Fruit fly (Drosophila melanogaster) whole organism, pupa: ENCODE results near the gene Spn28F.

Experiments
- CG10348 ChIP-seq: fragments of 200-800 bp; sonication (Bioruptor generic); IDR thresholded peaks from 2 replicates; pipeline ENCODE4 v1.3.6; 2022; ENCODE audit warnings: missing biosample characterization, missing genetic modification characterization
- CG12605 ChIP-seq: fragments of 200-800 bp; sonication (Bioruptor generic); IDR thresholded peaks from 2 replicates; pipeline ENCODE4 v1.3.6; 2022; ENCODE audit warnings: missing biosample characterization, missing genetic modification characterization
- CG13204 ChIP-seq: fragments of 200-800 bp; sonication (Bioruptor generic); optimal IDR thresholded peaks from 2 replicates; lab custom pipeline; 2018; ENCODE audit warnings: missing biosample characterization, mild to moderate bottlenecking, missing genetic modification characterization, moderate library complexity
- CG14655 ChIP-seq: fragments of 200-800 bp; sonication (Bioruptor generic); optimal IDR thresholded peaks from 3 replicates; lab custom pipeline; 2017; ENCODE audit warnings: mild to moderate bottlenecking, missing biosample characterization, missing genetic modification reagents, missing genetic modification characterization
- CG15710 ChIP-seq: fragments of 200-800 bp; sonication (Bioruptor generic); optimal IDR thresholded peaks from 2 replicates; lab custom pipeline; 2018; ENCODE audit warnings: missing biosample characterization, mild to moderate bottlenecking, missing genetic modification characterization, moderate library complexity
- CG17806 ChIP-seq: fragments of 200-800 bp; sonication (Bioruptor generic); optimal IDR thresholded peaks from 2 replicates; lab custom pipeline; 2018; ENCODE audit warnings: missing biosample characterization, mild to moderate bottlenecking, missing genetic modification characterization, moderate library complexity
- CG32121 ChIP-seq: fragments of 200-800 bp; sonication (Bioruptor generic); IDR thresholded peaks from 2 replicates; pipeline ENCODE4 v1.3.6; 2022; ENCODE audit warnings: missing biosample characterization, missing genetic modification characterization
- CG34367 ChIP-seq: fragments of 200-800 bp; sonication (Bioruptor generic); optimal IDR thresholded peaks from 2 replicates; lab custom pipeline; 2018; ENCODE audit warnings: missing biosample characterization, mild to moderate bottlenecking, missing genetic modification characterization
- CG4496 ChIP-seq: fragments of 200-800 bp; sonication (Bioruptor generic); IDR thresholded peaks from 3 replicates; pipeline ENCODE4 v1.3.6; 2022; ENCODE audit warnings: missing biosample characterization, missing genetic modification characterization
- CG8159 ChIP-seq: fragments of 200-800 bp; sonication (Bioruptor generic); optimal IDR thresholded peaks from 3 replicates; lab custom pipeline; 2018; ENCODE audit warnings: missing biosample characterization, mild to moderate bottlenecking, missing genetic modification characterization, moderate library complexity
- CG8301 ChIP-seq: fragments of 200-800 bp; sonication (Bioruptor generic); optimal IDR thresholded peaks from 2 replicates; lab custom pipeline; 2018; ENCODE audit warnings: missing biosample characterization, mild to moderate bottlenecking, missing genetic modification characterization
- CG9948 ChIP-seq: fragments of 200-800 bp; sonication (Bioruptor generic); optimal IDR thresholded peaks from 2 replicates; lab custom pipeline; 2018; ENCODE audit warnings: missing biosample characterization, mild to moderate bottlenecking, missing genetic modification characterization, moderate library complexity
- D1 ChIP-seq: fragments of 200-800 bp; sonication (Bioruptor generic); optimal IDR thresholded peaks from 2 replicates; lab custom pipeline; 2018; ENCODE audit warnings: missing biosample characterization, mild to moderate bottlenecking, missing genetic modification characterization, moderate library complexity
- EcR ChIP-seq: fragments of 200-800 bp; sonication (Bioruptor generic); optimal IDR thresholded peaks from 3 replicates; lab custom pipeline; 2019; ENCODE audit warnings: missing biosample characterization, missing genetic modification characterization, mild to moderate bottlenecking, moderate library complexity, missing genetic modification reagents
- Ets98B ChIP-seq: fragments of 200-800 bp; sonication (Bioruptor generic); IDR thresholded peaks from 2 replicates; pipeline ENCODE4 v1.3.6; 2022; ENCODE audit warnings: missing biosample characterization, missing genetic modification characterization
- Pif1A ChIP-seq: fragments of 200-800 bp; sonication (Bioruptor generic); optimal IDR thresholded peaks from 3 replicates; lab custom pipeline; 2016; ENCODE audit warnings: missing biosample characterization, missing genetic modification characterization
- Pif1B ChIP-seq: fragments of 200-800 bp; sonication (Bioruptor generic); optimal IDR thresholded peaks from 3 replicates; lab custom pipeline; 2016; ENCODE audit warnings: missing biosample characterization, missing genetic modification characterization
- Snoo ChIP-seq: fragments of 200-800 bp; sonication (Bioruptor generic); optimal IDR thresholded peaks from 3 replicates; lab custom pipeline; 2017; ENCODE audit warnings: missing biosample characterization, mild to moderate bottlenecking, missing genetic modification characterization, inconsistent platforms
- fd96Ca ChIP-seq: fragments of 200-800 bp; sonication (Bioruptor generic); IDR thresholded peaks from 3 replicates; pipeline ENCODE4 v1.3.6; 2022; ENCODE audit warnings: missing biosample characterization, missing genetic modification characterization
- gl ChIP-seq: fragments of 200-800 bp; sonication (Bioruptor generic); optimal IDR thresholded peaks from 2 replicates; lab custom pipeline; 2018; ENCODE audit warnings: missing biosample characterization, mild to moderate bottlenecking, missing genetic modification characterization
- rn ChIP-seq: fragments of 200-800 bp; sonication (Bioruptor generic); IDR thresholded peaks from 2 replicates; pipeline ENCODE4 v1.3.6; 2022; ENCODE audit warnings: missing biosample characterization, missing genetic modification characterization

The Spn28F gene

dm6 chr2L:8239032-8239650 is 2.5 kb downstream of the Spn28F start:
- TF ChIP-seq rn (GFP tag; lab: Robert Waterston, UW) (no peak), CG8159 (no peak), EcR (no peak), gl (tag; lab: Kevin White, UChicago) (no peak), fd96Ca (GFP tag; lab: Robert Waterston, UW) (no peak), Pif1A (GFP tag; lab: Kevin White, UChicago) (no peak), CG9948 (tag; lab: Kevin White, UChicago) (no peak), CG12605 (no peak), CG4496 (no peak), CG8301 (tag; lab: Kevin White, UChicago) (no peak), Ets98B (GFP tag; lab: Robert Waterston, UW) (no peak), CG14655 (no peak)

DNA sequence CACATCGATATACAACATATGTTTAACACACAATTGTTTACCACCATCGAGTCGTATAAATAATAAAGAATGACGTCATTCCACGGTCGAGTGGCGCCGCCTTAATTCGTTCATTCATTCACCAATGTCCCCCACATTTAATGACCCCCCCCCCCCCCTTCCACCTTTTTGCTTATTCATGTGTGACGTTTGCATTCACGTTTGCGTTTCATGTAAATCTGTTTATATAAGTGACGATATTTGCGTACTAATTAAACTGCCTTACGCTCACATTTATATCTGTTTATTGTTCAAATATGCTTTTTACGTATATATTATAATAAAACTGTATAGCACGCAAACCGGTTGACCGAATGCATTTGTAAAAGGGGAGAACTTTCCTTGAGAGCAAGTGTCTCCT is 8.0 kb downstream of the Spn28F start:
- no peak for TF ChIP-seq CG4496
- no peak for TF ChIP-seq CG8301 (tag; lab: Kevin White, UChicago)
- TF ChIP-seq CG8159: peak; percentile 1
- no peak for TF ChIP-seq CG32121
- no peak for TF ChIP-seq CG17806 (tag; lab: Kevin White, UChicago)
- no peak for TF ChIP-seq CG9948 (tag; lab: Kevin White, UChicago)
- peak; percentile 13 for TF ChIP-seq Pif1A (GFP tag; lab: Kevin White, UChicago)
- no peak for TF ChIP-seq CG10348 (GFP tag; lab: Robert Waterston, UW)
- no peak for TF ChIP-seq CG12605
- no peak for TF ChIP-seq fd96Ca (GFP tag; lab: Robert Waterston, UW)
- TF ChIP-seq Ets98B (GFP tag; lab: Robert Waterston, UW): no peak
- peak; percentile 1 for TF ChIP-seq Snoo (tag; lab: Kevin White, UChicago)
- TF ChIP-seq Pif1B (GFP tag; lab: Kevin White, UChicago): no peak
- no peak for TF ChIP-seq D1 (tag; lab: Kevin White, UChicago)
- TF ChIP-seq, all 21 proteins: peak for 3

DNA sequence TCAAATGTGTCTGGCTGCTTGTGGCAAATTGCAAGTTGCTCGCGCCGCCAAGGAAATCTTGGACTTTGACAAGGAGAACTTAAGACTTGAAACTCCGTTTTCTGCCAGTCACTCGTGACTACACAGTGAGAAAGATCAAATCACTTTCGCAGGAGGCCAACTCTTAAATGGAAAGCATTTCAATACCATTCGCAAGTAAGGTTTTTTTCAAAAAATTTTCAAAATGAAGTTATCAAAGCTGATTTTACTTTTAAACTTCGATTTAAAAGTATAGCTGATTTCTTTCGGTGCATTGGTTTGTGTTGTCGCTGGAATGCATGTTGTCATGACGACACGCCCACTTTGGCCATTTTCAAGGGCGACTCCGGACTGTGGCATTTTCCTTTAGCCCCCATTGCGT is 9.2 kb downstream of the Spn28F start:
- TF ChIP-seq CG10348 (GFP tag; lab: Robert Waterston, UW): no peak
- peak; percentile 89 for TF ChIP-seq CG14655
- peak; percentile 89 for TF ChIP-seq CG9948 (tag; lab: Kevin White, UChicago)
- TF ChIP-seq CG17806 (tag; lab: Kevin White, UChicago): peak; percentile 91
- peak; percentile 91 for TF ChIP-seq CG4496
- peak; percentile 85 for TF ChIP-seq Pif1B (GFP tag; lab: Kevin White, UChicago)
- peak; percentile 84 for TF ChIP-seq Pif1A (GFP tag; lab: Kevin White, UChicago)
- peak; percentile 89 for TF ChIP-seq gl (tag; lab: Kevin White, UChicago)
- TF ChIP-seq Snoo (tag; lab: Kevin White, UChicago): peak; percentile 55
- TF ChIP-seq fd96Ca (GFP tag; lab: Robert Waterston, UW): peak; percentile 89
- peak; percentile 60 for TF ChIP-seq CG32121
- TF ChIP-seq D1 (tag; lab: Kevin White, UChicago): peak; percentile 49
- TF ChIP-seq CG34367 (tag; lab: Kevin White, UChicago): peak; percentile 91
- TF ChIP-seq rn (GFP tag; lab: Robert Waterston, UW): 0 out of 2 replicates have a peak, but pooled peaks have one; percentile 26
- TF ChIP-seq CG8159: peak; percentile 89
- peak; percentile 75 for TF ChIP-seq Ets98B (GFP tag; lab: Robert Waterston, UW)
- peak; percentile 91 for TF ChIP-seq CG15710 (tag; lab: Kevin White, UChicago)
- TF ChIP-seq EcR: peak; percentile 20
- TF ChIP-seq CG13204 (GFP tag; lab: Kevin White, UChicago): peak; percentile 81
- peak; percentile 84 for TF ChIP-seq CG12605
- peak; percentile 85 for TF ChIP-seq CG8301 (tag; lab: Kevin White, UChicago)

dm6 chr2L:8230255-8230654 is 11.3 kb downstream of the Spn28F start:
- peak; percentile 32 for TF ChIP-seq CG8301 (tag; lab: Kevin White, UChicago)
- TF ChIP-seq CG4496: peak; percentile 64; the same call in 1 of the 3 replicates
- no peak for TF ChIP-seq Ets98B (GFP tag; lab: Robert Waterston, UW)
- TF ChIP-seq CG15710 (tag; lab: Kevin White, UChicago): peak; percentile 28
- TF ChIP-seq CG12605: 0 out of 2 replicates have a peak, but pooled peaks have one; percentile 10
- TF ChIP-seq CG14655: peak; percentile 7
- no peak for TF ChIP-seq D1 (tag; lab: Kevin White, UChicago)
- no peak for TF ChIP-seq EcR
- peak; percentile 26 for TF ChIP-seq CG17806 (tag; lab: Kevin White, UChicago)
- TF ChIP-seq CG10348 (GFP tag; lab: Robert Waterston, UW): no peak
- TF ChIP-seq Snoo (tag; lab: Kevin White, UChicago): no peak
- TF ChIP-seq CG13204 (GFP tag; lab: Kevin White, UChicago): no peak
- peak; percentile 48 for TF ChIP-seq CG8159

DNA sequence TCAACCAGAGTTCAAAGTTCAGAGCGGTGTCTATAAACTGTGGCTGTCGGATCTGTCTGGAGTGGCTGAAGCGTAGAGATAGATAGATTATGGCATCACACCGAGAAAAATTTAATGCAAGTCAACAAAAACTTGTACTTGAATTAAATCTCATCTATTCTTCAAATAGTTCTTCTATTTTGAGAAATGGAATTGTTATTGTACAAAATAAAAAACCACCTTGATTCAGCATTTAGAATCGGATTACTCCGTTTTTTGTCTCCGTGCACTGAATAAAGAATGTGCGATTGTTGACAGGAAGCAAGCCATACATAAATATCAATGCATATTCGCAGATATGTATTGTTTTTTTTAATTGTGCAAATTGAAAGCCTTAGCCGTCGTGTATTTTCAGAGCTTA is 12.0 kb downstream of the Spn28F start:
- no peak for TF ChIP-seq D1 (tag; lab: Kevin White, UChicago)
- TF ChIP-seq CG8301 (tag; lab: Kevin White, UChicago): peak; percentile 38
- peak; percentile 43 for TF ChIP-seq CG34367 (tag; lab: Kevin White, UChicago)
- TF ChIP-seq gl (tag; lab: Kevin White, UChicago): no peak
- TF ChIP-seq CG13204 (GFP tag; lab: Kevin White, UChicago): no peak
- peak; percentile 82 for TF ChIP-seq CG32121
- peak; percentile 80 for TF ChIP-seq Ets98B (GFP tag; lab: Robert Waterston, UW)
- peak; percentile 86 for TF ChIP-seq CG4496
- TF ChIP-seq Pif1A (GFP tag; lab: Kevin White, UChicago): no peak
- TF ChIP-seq rn (GFP tag; lab: Robert Waterston, UW): peak; percentile 72
- peak; percentile 73 for TF ChIP-seq fd96Ca (GFP tag; lab: Robert Waterston, UW)
- TF ChIP-seq EcR: no peak
- peak; percentile 63 for TF ChIP-seq CG17806 (tag; lab: Kevin White, UChicago)
- TF ChIP-seq Snoo (tag; lab: Kevin White, UChicago): peak; percentile 56
- TF ChIP-seq CG9948 (tag; lab: Kevin White, UChicago): peak; percentile 51
- TF ChIP-seq CG12605: peak; percentile 76
- TF ChIP-seq Pif1B (GFP tag; lab: Kevin White, UChicago): peak; percentile 47
- TF ChIP-seq CG10348 (GFP tag; lab: Robert Waterston, UW): 0 out of 2 replicates have a peak, but pooled peaks have one; percentile 11
- peak; percentile 53 for TF ChIP-seq CG15710 (tag; lab: Kevin White, UChicago)
- peak; percentile 47 for TF ChIP-seq CG14655
- TF ChIP-seq CG8159: peak; percentile 69
